Worm (Caenorhabditis elegans) whole organism, L1 larva: ENCODE data around the gene srd-34.

Source experiments
- ceh-82 ChIP-seq, 3 experiments: fragments of 150-350 bp in 1 of 3; sonication (generic microtip) in 2 of 3; optimal IDR thresholded peaks; 2 replicates each; lab custom pipeline; 2014 to 2017; ENCODE audit warnings: missing biosample characterization in 3 of 3, missing genetic modification characterization in 3 of 3
- dpl-1 ChIP-seq, 3 experiments: fragments of 150-350 bp in 2 of 3; sonication (generic microtip) in 1 of 3; optimal IDR thresholded peaks; 2 replicates each; lab custom pipeline; 2014 to 2017; ENCODE audit warnings: missing biosample characterization in 3 of 3, missing genetic modification characterization in 3 of 3, missing genetic modification reagents in 3 of 3
- rnt-1 ChIP-seq: sonication (generic microtip); optimal IDR thresholded peaks from 2 replicates; lab custom pipeline; 2016; ENCODE audit warnings: mild to moderate bottlenecking, missing genetic modification characterization, moderate library complexity, missing compliant biosample characterization

- TF ChIP-seq rnt-1 (tag; lab: Kevin White, UChicago), result no peak
- no peak for TF ChIP-seq dpl-1 (GFP tag; optimal IDR thresholded peaks at IDR 0.05; lab: Kevin White, UChicago)
- TF ChIP-seq ceh-82 (tag; optimal IDR thresholded peaks at IDR 0.05; lab: Kevin White, UChicago), result no peak
Observed at ce11 chrV:10574197-10574596, 25.3 kb upstream of the srd-34 start.
